Worm (Caenorhabditis elegans) whole organism, L4 larva: ENCODE results near the gene Y62H9A.8.

ENCODE experiments used
- F10B5.3 ChIP-seq: sonication (generic microtip); optimal IDR thresholded peaks from 2 replicates; lab custom pipeline; 2016; ENCODE audit warnings: mild to moderate bottlenecking, missing genetic modification characterization, missing compliant biosample characterization
- F26F4.8 ChIP-seq: fragments of 200-800 bp; sonication (Bioruptor generic); conservative IDR thresholded peaks from 2 replicates; pipeline ENCODE4 v1.3.6; 2022; ENCODE audit warnings: missing genetic modification characterization, missing compliant biosample characterization
- F37D6.2 ChIP-seq: sonication (generic microtip); optimal IDR thresholded peaks from 2 replicates; lab custom pipeline; 2016; ENCODE audit warnings: mild to moderate bottlenecking, missing genetic modification characterization, missing compliant biosample characterization
- F49E8.2 ChIP-seq: sonication (generic microtip); optimal IDR thresholded peaks from 2 replicates; lab custom pipeline; 2016; ENCODE audit warnings: missing compliant biosample characterization, mild to moderate bottlenecking, missing genetic modification characterization, borderline replicate concordance
- T20F7.1 ChIP-seq: fragments of 200-800 bp; sonication (Bioruptor generic); optimal IDR thresholded peaks from 2 replicates; lab custom pipeline; 2018; ENCODE audit warnings: mild to moderate bottlenecking, missing genetic modification characterization, missing compliant biosample characterization
- T26A8.4 ChIP-seq: fragments of 200-800 bp; sonication (Bioruptor generic); IDR thresholded peaks from 2 replicates; pipeline ENCODE4 v1.3.6; 2022; ENCODE audit warnings: missing genetic modification characterization, missing compliant biosample characterization
- Y48G9A.11 ChIP-seq: fragments of 200-800 bp; sonication (Bioruptor generic); IDR thresholded peaks from 2 replicates; pipeline ENCODE4 v1.3.6; 2022; ENCODE audit warnings: missing genetic modification reagents, missing genetic modification characterization, missing compliant biosample characterization
- Y5F2A.4 ChIP-seq: fragments of 200-800 bp; sonication (Bioruptor generic); optimal IDR thresholded peaks from 2 replicates; lab custom pipeline; 2018; ENCODE audit warnings: mild to moderate bottlenecking, missing genetic modification characterization, missing compliant biosample characterization
- Y75B8A.6 ChIP-seq: fragments of 200-800 bp; sonication (Bioruptor generic); IDR thresholded peaks from 2 replicates; pipeline ENCODE4 v1.3.6; 2022; ENCODE audit warnings: missing genetic modification reagents, missing genetic modification characterization, missing compliant biosample characterization
- ama-1 ChIP-seq: fragments of 150-350 bp; optimal IDR thresholded peaks from 2 replicates; lab custom pipeline; 2014; ENCODE audit warnings: inconsistent platforms, mixed read lengths
- ceh-28 ChIP-seq: fragments of 150-350 bp; optimal IDR thresholded peaks from 2 replicates; lab custom pipeline; 2014; ENCODE audit warnings: missing biosample characterization, missing genetic modification reagents, missing genetic modification characterization
- ceh-62 ChIP-seq: sonication (generic microtip); optimal IDR thresholded peaks from 2 replicates; lab custom pipeline; 2017; ENCODE audit warnings: missing biosample characterization, missing genetic modification characterization
- ceh-82 ChIP-seq: sonication (generic microtip); optimal IDR thresholded peaks from 2 replicates; lab custom pipeline; 2017; ENCODE audit warnings: missing biosample characterization, missing genetic modification characterization
- ces-1 ChIP-seq: fragments of 150-350 bp; sonication (generic microtip); optimal IDR thresholded peaks from 4 replicates; lab custom pipeline; 2014; ENCODE audit warnings: missing biosample characterization, missing genetic modification reagents, missing genetic modification characterization
- ctbp-1 ChIP-seq: fragments of 200-800 bp; sonication (Bioruptor generic); IDR thresholded peaks from 2 replicates; pipeline ENCODE4 v1.3.6; 2022; ENCODE audit warnings: missing genetic modification reagents, missing genetic modification characterization, missing compliant biosample characterization
- daf-12 ChIP-seq: fragments of 150-350 bp; optimal IDR thresholded peaks from 2 replicates; lab custom pipeline; 2014; ENCODE audit warnings: missing biosample characterization, missing genetic modification reagents, missing genetic modification characterization
- daf-16 ChIP-seq, 3 experiments: sonication (generic microtip); optimal IDR thresholded peaks; 2 replicates each; lab custom pipeline; 2016 to 2017; ENCODE audit warnings: missing genetic modification characterization in 3 of 3, missing genetic modification reagents in 3 of 3, mild to moderate bottlenecking in 2 of 3, missing compliant biosample characterization in 2 of 3, missing biosample characterization in 1 of 3, moderate library complexity in 1 of 3
- daf-19 ChIP-seq: fragments of 200-800 bp; sonication (Bioruptor generic); conservative IDR thresholded peaks from 2 replicates; pipeline ENCODE4 v1.3.6; 2022; ENCODE audit warnings: missing genetic modification characterization, missing compliant biosample characterization
- dmd-8 ChIP-seq: fragments of 200-800 bp; sonication (Bioruptor generic); IDR thresholded peaks from 2 replicates; pipeline ENCODE4 v1.3.6; 2022; ENCODE audit warnings: missing genetic modification characterization, missing compliant biosample characterization
- dmd-9 ChIP-seq: fragments of 200-800 bp; sonication (Bioruptor generic); IDR thresholded peaks from 2 replicates; pipeline ENCODE4 v1.3.6; 2022; ENCODE audit warnings: missing genetic modification reagents, missing genetic modification characterization, missing compliant biosample characterization
- dve-1 ChIP-seq: sonication (generic microtip); optimal IDR thresholded peaks from 2 replicates; lab custom pipeline; 2017; ENCODE audit warnings: antibody characterized with exemption, mild to moderate bottlenecking, missing genetic modification characterization, missing compliant biosample characterization; ENCODE audit not compliant: insufficient read depth
- fos-1 ChIP-seq: fragments of 150-350 bp; optimal IDR thresholded peaks from 2 replicates; lab custom pipeline; 2014; ENCODE audit warnings: missing biosample characterization, missing genetic modification characterization
- gei-8 ChIP-seq: fragments of 200-800 bp; sonication (Bioruptor generic); optimal IDR thresholded peaks from 2 replicates; lab custom pipeline; 2018; ENCODE audit warnings: mild to moderate bottlenecking, missing genetic modification characterization, missing compliant biosample characterization
- hlh-30 ChIP-seq: sonication (generic microtip); optimal IDR thresholded peaks from 2 replicates; lab custom pipeline; 2017; ENCODE audit warnings: antibody characterized with exemption, mild to moderate bottlenecking, missing genetic modification characterization, missing compliant biosample characterization; ENCODE audit not compliant: insufficient read depth
- hmg-1.1 ChIP-seq: fragments of 200-800 bp; sonication (Bioruptor generic); IDR thresholded peaks from 2 replicates; pipeline ENCODE4 v1.3.6; 2022; ENCODE audit warnings: missing genetic modification reagents, missing genetic modification characterization, missing compliant biosample characterization
- lin-1 ChIP-seq: fragments of 200-800 bp; sonication (Bioruptor generic); IDR thresholded peaks from 2 replicates; pipeline ENCODE4 v1.3.6; 2022; ENCODE audit warnings: missing genetic modification reagents, missing genetic modification characterization, missing compliant biosample characterization
- lin-29 ChIP-seq: fragments of 200-800 bp; sonication (Bioruptor generic); IDR thresholded peaks from 2 replicates; pipeline ENCODE4 v1.3.6; 2022; ENCODE audit warnings: missing genetic modification reagents, missing genetic modification characterization, missing compliant biosample characterization
- lin-38 ChIP-seq: fragments of 200-800 bp; sonication (Bioruptor generic); IDR thresholded peaks from 2 replicates; pipeline ENCODE4 v1.3.6; 2022; ENCODE audit warnings: missing genetic modification reagents, missing genetic modification characterization, missing compliant biosample characterization
- lin-39 ChIP-seq: fragments of 150-350 bp; optimal IDR thresholded peaks from 2 replicates; lab custom pipeline; 2014; ENCODE audit warnings: missing biosample characterization, missing genetic modification reagents, missing genetic modification characterization
- madf-5 ChIP-seq, 2 experiments: fragments of 200-800 bp; sonication (Bioruptor generic); IDR thresholded peaks; 2 replicates each; pipeline ENCODE4 v1.3.6; 2022; ENCODE audit warnings: missing compliant biosample characterization in 2 of 2, missing genetic modification characterization in 2 of 2
- madf-9 ChIP-seq: fragments of 200-800 bp; sonication (Bioruptor generic); conservative IDR thresholded peaks from 2 replicates; pipeline ENCODE4 v1.3.6; 2022; ENCODE audit warnings: missing genetic modification reagents, missing genetic modification characterization, missing compliant biosample characterization
- mep-1 ChIP-seq: fragments of 150-350 bp; sonication (generic microtip); optimal IDR thresholded peaks from 3 replicates; lab custom pipeline; 2014; ENCODE audit warnings: missing biosample characterization, missing genetic modification characterization
- mxl-3 ChIP-seq: fragments of 200-800 bp; sonication (Bioruptor generic); optimal IDR thresholded peaks from 2 replicates; lab custom pipeline; 2018; ENCODE audit warnings: mild to moderate bottlenecking, missing genetic modification characterization, missing compliant biosample characterization
- nhr-102 ChIP-seq: sonication (generic microtip); optimal IDR thresholded peaks from 2 replicates; lab custom pipeline; 2016; ENCODE audit warnings: mild to moderate bottlenecking, missing genetic modification characterization, moderate library complexity, missing compliant biosample characterization
- nhr-237 ChIP-seq: sonication (generic microtip); optimal IDR thresholded peaks from 2 replicates; lab custom pipeline; 2017; ENCODE audit warnings: missing biosample characterization, missing genetic modification characterization
- nhr-25 ChIP-seq: sonication (generic microtip); optimal IDR thresholded peaks from 2 replicates; lab custom pipeline; 2017; ENCODE audit warnings: missing genetic modification characterization, mild to moderate bottlenecking, missing compliant biosample characterization, antibody characterized with exemption, moderate library complexity, borderline replicate concordance; ENCODE audit not compliant: insufficient read depth
- nhr-77 ChIP-seq: fragments of 150-350 bp; optimal IDR thresholded peaks from 2 replicates; lab custom pipeline; 2014; ENCODE audit warnings: missing biosample characterization, missing genetic modification characterization
- pha-4 ChIP-seq, 2 experiments: fragments of 150-350 bp in 1 of 2; fragments of 200-800 bp in 1 of 2; sonication (Bioruptor generic) in 1 of 2; IDR thresholded peaks in 1 of 2; optimal IDR thresholded peaks in 1 of 2; 2 replicates each; pipeline versions ENCODE4 v1.3.6 to Lab custom; 2014 to 2022; ENCODE audit warnings: missing genetic modification characterization in 2 of 2, missing genetic modification reagents in 2 of 2, missing biosample characterization in 1 of 2, missing compliant biosample characterization in 1 of 2
- php-3 ChIP-seq: fragments of 200-800 bp; sonication (Bioruptor generic); IDR thresholded peaks from 2 replicates; pipeline ENCODE4 v1.3.6; 2022; ENCODE audit warnings: missing genetic modification reagents, missing genetic modification characterization, missing compliant biosample characterization
- pqm-1 ChIP-seq: sonication (generic microtip); optimal IDR thresholded peaks from 2 replicates; lab custom pipeline; 2017; ENCODE audit warnings: missing biosample characterization, missing genetic modification characterization
- saeg-2 ChIP-seq: fragments of 200-800 bp; sonication (Bioruptor generic); IDR thresholded peaks from 2 replicates; pipeline ENCODE4 v1.3.6; 2022; ENCODE audit warnings: missing genetic modification reagents, missing genetic modification characterization, missing compliant biosample characterization
- sdz-12 ChIP-seq: fragments of 200-800 bp; sonication (Bioruptor generic); optimal IDR thresholded peaks from 2 replicates; lab custom pipeline; 2018; ENCODE audit warnings: mild to moderate bottlenecking, missing genetic modification characterization, missing compliant biosample characterization
- set-16 ChIP-seq: fragments of 200-800 bp; sonication (Bioruptor generic); IDR thresholded peaks from 2 replicates; pipeline ENCODE4 v1.3.6; 2022; ENCODE audit warnings: missing genetic modification reagents, missing genetic modification characterization, missing compliant biosample characterization
- snpc-4 ChIP-seq: fragments of 150-350 bp; optimal IDR thresholded peaks from 2 replicates; lab custom pipeline; 2014; ENCODE audit warnings: missing biosample characterization, missing genetic modification characterization
- spr-1 ChIP-seq: sonication (generic microtip); optimal IDR thresholded peaks from 2 replicates; lab custom pipeline; 2016; ENCODE audit warnings: mild to moderate bottlenecking, missing genetic modification characterization, missing compliant biosample characterization
- spr-3 ChIP-seq: fragments of 200-800 bp; sonication (Bioruptor generic); optimal IDR thresholded peaks from 2 replicates; lab custom pipeline; 2018; ENCODE audit warnings: mild to moderate bottlenecking, missing genetic modification characterization, missing compliant biosample characterization
- tag-97 ChIP-seq: fragments of 200-800 bp; sonication (Bioruptor generic); IDR thresholded peaks from 2 replicates; pipeline ENCODE4 v1.3.6; 2022; ENCODE audit warnings: missing genetic modification characterization, missing compliant biosample characterization
- zag-1 ChIP-seq: fragments of 150-350 bp; optimal IDR thresholded peaks from 2 replicates; lab custom pipeline; 2014; ENCODE audit warnings: missing biosample characterization, missing genetic modification characterization
- zfp-3 ChIP-seq: fragments of 200-800 bp; sonication (Bioruptor generic); conservative IDR thresholded peaks from 2 replicates; pipeline ENCODE4 v1.3.6; 2022; ENCODE audit warnings: missing genetic modification reagents, missing genetic modification characterization, missing compliant biosample characterization

The Y62H9A.8 gene

ce11 chrX:11937343-11937935 lies 45.2 kb upstream of the Y62H9A.8 start (continued):
- TF ChIP-seq daf-16 (GFP tag; optimal IDR thresholded peaks at IDR 0.05; lab: Kevin White, UChicago) = peak; percentile 96 to 98
- peak; percentile 93 for TF ChIP-seq daf-16 (tag; optimal IDR thresholded peaks at IDR 0.05; lab: Kevin White, UChicago)
- peak; percentile 53 for TF ChIP-seq snpc-4
- TF ChIP-seq hmg-1.1 = peak; percentile 99
- peak; percentile 91 for TF ChIP-seq sdz-12 (GFP tag; lab: Kevin White, UChicago)
- TF ChIP-seq dmd-8 (GFP tag; lab: Robert Waterston, UW) = peak; percentile 72
- TF ChIP-seq F10B5.3 (tag; lab: Kevin White, UChicago) = peak; percentile 96
- TF ChIP-seq ctbp-1 = peak; percentile 98
- TF ChIP-seq nhr-77 (tag; lab: Kevin White, UChicago) = peak; percentile 100
- peak; percentile 99 for TF ChIP-seq T26A8.4 (GFP tag; lab: Robert Waterston, UW)
- TF ChIP-seq Y75B8A.6 (GFP tag; lab: Robert Waterston, UW) = peak; percentile 89
- TF ChIP-seq T20F7.1 (GFP tag; lab: Kevin White, UChicago) = peak; percentile 91
- TF ChIP-seq zfp-3 (GFP tag; lab: Robert Waterston, UW) = peak; percentile 94
- peak; percentile 100 for TF ChIP-seq dve-1 (tag; lab: Kevin White, UChicago)
- peak; percentile 95 for TF ChIP-seq lin-1 (GFP tag; lab: Robert Waterston, UW)
- TF ChIP-seq Y5F2A.4 (GFP tag; lab: Kevin White, UChicago) = peak; percentile 91
- TF ChIP-seq mxl-3 (GFP tag; lab: Kevin White, UChicago) = peak; percentile 92
- no peak for TF ChIP-seq F26F4.8 (GFP tag; lab: Robert Waterston, UW)
- TF ChIP-seq pha-4 (GFP tag; IDR thresholded peaks at IDR 0.05; lab: Robert Waterston, UW) = peak; percentile 97
- TF ChIP-seq pha-4 (tag; optimal IDR thresholded peaks at IDR 0.05; lab: Kevin White, UChicago) = peak; percentile 78
- TF ChIP-seq daf-19 (GFP tag; lab: Robert Waterston, UW) = peak; percentile 96
- peak; percentile 96 for TF ChIP-seq php-3
- TF ChIP-seq ceh-28 = peak; percentile 99
- peak; percentile 97 for TF ChIP-seq madf-9
- TF ChIP-seq madf-5 (GFP tag; IDR thresholded peaks at IDR 0.05; lab: Robert Waterston, UW) = peak; percentile 53 to 92; a peak in 3 of 4 replicates
- TF ChIP-seq F49E8.2 (tag; lab: Kevin White, UChicago) = peak; percentile 40
- TF ChIP-seq tag-97 (GFP tag; lab: Robert Waterston, UW) = no peak
- peak; percentile 99 for TF ChIP-seq F37D6.2 (tag; lab: Kevin White, UChicago)
- TF ChIP-seq ceh-62 (tag; lab: Kevin White, UChicago) = no peak
- TF ChIP-seq saeg-2 = peak; percentile 95
- peak; percentile 86 for TF ChIP-seq lin-39 (tag; lab: Kevin White, UChicago)
- TF ChIP-seq set-16 (GFP tag; lab: Robert Waterston, UW) = no peak
- TF ChIP-seq nhr-237 (tag; lab: Kevin White, UChicago) = peak; percentile 90
- TF ChIP-seq nhr-25 = peak; percentile 97
- peak; percentile 88 for TF ChIP-seq gei-8 (GFP tag; lab: Kevin White, UChicago)
- TF ChIP-seq Y48G9A.11 (GFP tag; lab: Robert Waterston, UW) = no peak; the same call in 1 of the 2 replicates
- peak; percentile 97 for TF ChIP-seq spr-1
- TF ChIP-seq lin-29 (GFP tag; lab: Robert Waterston, UW) = peak; percentile 89
- peak; percentile 99 for TF ChIP-seq nhr-102 (tag; lab: Kevin White, UChicago)
- peak; percentile 85 for TF ChIP-seq fos-1 (tag; lab: Kevin White, UChicago)
- peak; percentile 95 for TF ChIP-seq ces-1 (GFP tag; lab: Kevin White, UChicago)
- peak; percentile 88 for TF ChIP-seq lin-38 (GFP tag; lab: Robert Waterston, UW)
- peak; percentile 94 for TF ChIP-seq hlh-30 (tag; lab: Kevin White, UChicago)
- TF ChIP-seq zag-1 (tag; lab: Kevin White, UChicago) = peak; percentile 94
- TF ChIP-seq daf-12 (tag; lab: Kevin White, UChicago) = no peak
- TF ChIP-seq mep-1 (tag; lab: Kevin White, UChicago) = peak; percentile 100
- TF ChIP-seq pqm-1 (tag; lab: Kevin White, UChicago) = peak; percentile 68
- peak; percentile 88 for TF ChIP-seq dmd-9 (GFP tag; lab: Robert Waterston, UW)
- TF ChIP-seq ama-1 (lab: Kevin White, UChicago) = no peak
- TF ChIP-seq spr-3 (GFP tag; lab: Kevin White, UChicago) = peak; percentile 98
- TF ChIP-seq ceh-82 (tag; lab: Kevin White, UChicago) = peak; percentile 66
